Fruit fly (Drosophila melanogaster) whole organism, adult: ENCODE measurements around the gene CG12974.

Experiments used
- CG12768 ChIP-seq: fragments of 200-800 bp; sonication (Bioruptor generic); optimal IDR thresholded peaks from 2 replicates; lab custom pipeline; 2017; ENCODE audit warnings: missing biosample characterization, missing genetic modification characterization, mild to moderate bottlenecking, moderate library complexity, missing genetic modification reagents
- CG14711 ChIP-seq: fragments of 200-800 bp; sonication (Bioruptor generic); optimal IDR thresholded peaks from 2 replicates; lab custom pipeline; 2018; ENCODE audit warnings: missing biosample characterization, mild to moderate bottlenecking, missing genetic modification characterization, moderate library complexity
- CG33017 ChIP-seq: fragments of 200-800 bp; sonication (Bioruptor generic); optimal IDR thresholded peaks from 2 replicates; lab custom pipeline; 2018; ENCODE audit warnings: missing biosample characterization, mild to moderate bottlenecking, missing genetic modification characterization, moderate library complexity
- CG5204 ChIP-seq: fragments of 200-800 bp; sonication (Bioruptor generic); optimal IDR thresholded peaks from 2 replicates; lab custom pipeline; 2016; ENCODE audit warnings: missing biosample characterization, missing genetic modification characterization
- CG7045 ChIP-seq: fragments of 200-800 bp; sonication (Bioruptor generic); optimal IDR thresholded peaks from 2 replicates; lab custom pipeline; 2017; ENCODE audit warnings: missing biosample characterization, mild to moderate bottlenecking, missing genetic modification characterization
- CG7101 ChIP-seq: fragments of 200-800 bp; sonication (Bioruptor generic); optimal IDR thresholded peaks from 2 replicates; lab custom pipeline; 2018; ENCODE audit warnings: missing biosample characterization, mild to moderate bottlenecking, missing genetic modification characterization, moderate library complexity
- Mnt ChIP-seq: fragments of 200-800 bp; sonication (Bioruptor generic); optimal IDR thresholded peaks from 2 replicates; lab custom pipeline; 2016; ENCODE audit warnings: missing biosample characterization, mild to moderate bottlenecking, missing genetic modification characterization
- bab1 ChIP-seq: fragments of 200-800 bp; sonication (Bioruptor generic); optimal IDR thresholded peaks from 3 replicates; lab custom pipeline; 2019; ENCODE audit warnings: missing biosample characterization, mild to moderate bottlenecking, missing genetic modification characterization, moderate library complexity
- cnc ChIP-seq, 2 experiments: fragments of >200 bp; optimal IDR thresholded peaks; 2 replicates each; lab custom pipeline; 2017
- kay ChIP-seq: fragments of 200-800 bp; sonication (Bioruptor generic); peaks from one replicate; lab custom pipeline; 2016; ENCODE audit warnings: missing biosample characterization, missing genetic modification characterization, borderline replicate concordance
- ovo ChIP-seq: fragments of 200-800 bp; sonication (Bioruptor generic); optimal IDR thresholded peaks from 2 replicates; lab custom pipeline; 2016; ENCODE audit warnings: missing biosample characterization, missing genetic modification characterization
- pad ChIP-seq: fragments of 200-800 bp; sonication (Bioruptor generic); optimal IDR thresholded peaks from 3 replicates; lab custom pipeline; 2017; ENCODE audit warnings: missing biosample characterization, missing genetic modification characterization, mild to moderate bottlenecking, moderate library complexity, missing genetic modification reagents
- tj ChIP-seq: fragments of 200-800 bp; sonication (Bioruptor generic); optimal IDR thresholded peaks from 3 replicates; lab custom pipeline; 2017; ENCODE audit warnings: missing biosample characterization, mild to moderate bottlenecking, missing genetic modification characterization, moderate library complexity
- toe ChIP-seq: fragments of 200-800 bp; sonication (Bioruptor generic); optimal IDR thresholded peaks from 2 replicates; lab custom pipeline; 2016; ENCODE audit warnings: missing biosample characterization, missing genetic modification characterization

- no peak for TF ChIP-seq CG5204 (GFP tag; lab: Kevin White, UChicago)
- TF ChIP-seq CG7101 (tag; lab: Kevin White, UChicago): no peak
- no peak for TF ChIP-seq ovo (GFP tag; lab: Kevin White, UChicago)
- TF ChIP-seq toe (GFP tag; lab: Kevin White, UChicago): no peak
- TF ChIP-seq cnc (optimal IDR thresholded peaks at IDR 0.05; lab: Kevin White, UChicago): no peak
- TF ChIP-seq kay: no peak
- no peak for TF ChIP-seq CG7045 (GFP tag; lab: Kevin White, UChicago)
- no peak for TF ChIP-seq CG12768
- no peak for TF ChIP-seq CG14711 (tag; lab: Kevin White, UChicago)
- TF ChIP-seq tj (GFP tag; lab: Kevin White, UChicago): no peak
- no peak for TF ChIP-seq pad (GFP tag; lab: Kevin White, UChicago)
- TF ChIP-seq Mnt: no peak
- no peak for TF ChIP-seq bab1 (GFP tag; lab: Kevin White, UChicago)
- no peak for TF ChIP-seq CG33017 (tag; lab: Kevin White, UChicago)
Observed at dm6 chr3L:21242958-21243357, 42.8 kb downstream of the CG12974 start.
